Fruit fly (Drosophila melanogaster) whole organism, embryonic: ENCODE measurements around the gene hkb.

Experiments
- B-H2 ChIP-seq: fragments of 200-800 bp; sonication (Bioruptor generic); optimal IDR thresholded peaks from 2 replicates; lab custom pipeline; 2018; ENCODE audit warnings: missing biosample characterization, mild to moderate bottlenecking, missing genetic modification characterization
- BEAF-32 ChIP-seq: fragments of 200-800 bp; sonication (Bioruptor generic); optimal IDR thresholded peaks from 3 replicates; lab custom pipeline; 2017; ENCODE audit warnings: missing biosample characterization, missing genetic modification characterization, mild to moderate bottlenecking, moderate library complexity, missing genetic modification reagents
- CG10543 ChIP-seq: fragments of 200-800 bp; sonication (Bioruptor generic); optimal IDR thresholded peaks from 3 replicates; lab custom pipeline; 2017; ENCODE audit warnings: missing biosample characterization, mild to moderate bottlenecking, missing genetic modification characterization, moderate library complexity
- CG10979 ChIP-seq: fragments of 200-800 bp; sonication (Bioruptor generic); optimal IDR thresholded peaks from 2 replicates; lab custom pipeline; 2018; ENCODE audit warnings: missing biosample characterization, mild to moderate bottlenecking, missing genetic modification characterization, moderate library complexity
- CG13296 ChIP-seq: fragments of 200-800 bp; sonication (Bioruptor generic); optimal IDR thresholded peaks from 3 replicates; lab custom pipeline; 2018; ENCODE audit warnings: missing biosample characterization, mild to moderate bottlenecking, missing genetic modification characterization
- CG13894 ChIP-seq: fragments of 200-800 bp; sonication (Bioruptor generic); optimal IDR thresholded peaks from 3 replicates; lab custom pipeline; 2018; ENCODE audit warnings: missing biosample characterization, mild to moderate bottlenecking, missing genetic modification characterization, moderate library complexity
- CG15514 ChIP-seq: fragments of 200-800 bp; sonication (Bioruptor generic); optimal IDR thresholded peaks from 3 replicates; lab custom pipeline; 2017; ENCODE audit warnings: missing biosample characterization, missing genetic modification characterization, mild to moderate bottlenecking, moderate library complexity, missing genetic modification reagents
- CG16779 ChIP-seq: fragments of 200-800 bp; sonication (Bioruptor generic); IDR thresholded peaks from 2 replicates; pipeline ENCODE4 v1.3.6; 2022; ENCODE audit warnings: missing biosample characterization, missing genetic modification characterization
- CG16813 ChIP-seq: fragments of 200-800 bp; sonication (Bioruptor generic); IDR thresholded peaks from 3 replicates; pipeline ENCODE4 v1.3.6; 2022; ENCODE audit warnings: missing biosample characterization, missing genetic modification characterization; ENCODE audit not compliant: partially characterized antibody
- CG17802 ChIP-seq: fragments of 200-800 bp; sonication (Bioruptor generic); optimal IDR thresholded peaks from 2 replicates; lab custom pipeline; 2018; ENCODE audit warnings: missing biosample characterization, mild to moderate bottlenecking, missing genetic modification characterization, moderate library complexity
- CG18476 ChIP-seq: fragments of 200-800 bp; sonication (Bioruptor generic); optimal IDR thresholded peaks from 2 replicates; lab custom pipeline; 2016; ENCODE audit warnings: missing biosample characterization, mild to moderate bottlenecking, missing genetic modification characterization
- CG2116 ChIP-seq: fragments of 200-800 bp; sonication (Bioruptor generic); optimal IDR thresholded peaks from 3 replicates; lab custom pipeline; 2018; ENCODE audit warnings: missing biosample characterization, mild to moderate bottlenecking, missing genetic modification characterization
- CG30431 ChIP-seq: fragments of 200-800 bp; sonication (Bioruptor generic); optimal IDR thresholded peaks from 2 replicates; lab custom pipeline; 2017; ENCODE audit warnings: missing biosample characterization, missing genetic modification characterization
- CG3726 ChIP-seq: fragments of 200-800 bp; sonication (Bioruptor generic); IDR thresholded peaks from 3 replicates; pipeline ENCODE4, ENCODE4 v1.3.6; 2022; ENCODE audit warnings: missing biosample characterization, missing genetic modification characterization
- CG4707 ChIP-seq: fragments of 200-800 bp; sonication (Bioruptor generic); optimal IDR thresholded peaks from 2 replicates; lab custom pipeline; 2018; ENCODE audit warnings: missing biosample characterization, mild to moderate bottlenecking, missing genetic modification characterization, moderate library complexity
- CG5180 ChIP-seq: fragments of 200-800 bp; sonication (Bioruptor generic); optimal IDR thresholded peaks from 3 replicates; lab custom pipeline; 2017; ENCODE audit warnings: missing biosample characterization, missing genetic modification characterization, mild to moderate bottlenecking, moderate library complexity, missing genetic modification reagents
- CG6175 ChIP-seq: fragments of 200-800 bp; sonication (Bioruptor generic); IDR thresholded peaks from 3 replicates; pipeline ENCODE4 v1.3.6; 2022; ENCODE audit warnings: missing biosample characterization, missing genetic modification characterization
- CG6689 ChIP-seq: fragments of 200-800 bp; sonication (Bioruptor generic); IDR thresholded peaks from 2 replicates; pipeline ENCODE4 v1.3.6; 2022; ENCODE audit warnings: missing biosample characterization, missing genetic modification characterization
- CG6765 ChIP-seq: fragments of 200-800 bp; sonication (Bioruptor generic); optimal IDR thresholded peaks from 3 replicates; lab custom pipeline; 2017; ENCODE audit warnings: missing biosample characterization, mild to moderate bottlenecking, missing genetic modification characterization
- CG7745 ChIP-seq: fragments of 200-800 bp; sonication (Bioruptor generic); optimal IDR thresholded peaks from 2 replicates; lab custom pipeline; 2018; ENCODE audit warnings: missing biosample characterization, mild to moderate bottlenecking, missing genetic modification characterization, moderate library complexity
- CG7928 ChIP-seq: fragments of 200-800 bp; sonication (Bioruptor generic); optimal IDR thresholded peaks from 2 replicates; lab custom pipeline; 2017; ENCODE audit warnings: missing biosample characterization, mild to moderate bottlenecking, missing genetic modification characterization
- CG7963 ChIP-seq: fragments of 200-800 bp; sonication (Bioruptor generic); IDR thresholded peaks from 3 replicates; pipeline ENCODE4 v1.3.6; 2022; ENCODE audit warnings: missing biosample characterization, missing genetic modification characterization; ENCODE audit not compliant: partially characterized antibody
- CG8388 ChIP-seq: fragments of 200-800 bp; sonication (Bioruptor generic); optimal IDR thresholded peaks from 2 replicates; lab custom pipeline; 2019; ENCODE audit warnings: missing biosample characterization, mild to moderate bottlenecking, missing genetic modification characterization, moderate library complexity
- CG8478 ChIP-seq: fragments of >200 bp; optimal IDR thresholded peaks from 2 replicates; lab custom pipeline; 2018
- CG9817 ChIP-seq: fragments of 200-800 bp; sonication (Bioruptor generic); optimal IDR thresholded peaks from 2 replicates; lab custom pipeline; 2018; ENCODE audit warnings: missing biosample characterization, mild to moderate bottlenecking, missing genetic modification characterization, moderate library complexity
- Drgx ChIP-seq: fragments of 200-800 bp; sonication (Bioruptor generic); IDR thresholded peaks from 2 replicates; pipeline ENCODE4 v1.3.6; 2022; ENCODE audit warnings: missing biosample characterization, missing genetic modification characterization
- Eip74EF ChIP-seq, 2 experiments: fragments of 200-800 bp in 1 of 2; fragments of >200 bp in 1 of 2; sonication (Bioruptor generic) in 1 of 2; optimal IDR thresholded peaks; 2 replicates each; lab custom pipeline; 2017 to 2019; ENCODE audit warnings: missing biosample characterization in 2 of 2, missing genetic modification characterization in 2 of 2, mild to moderate bottlenecking in 1 of 2, moderate library complexity in 1 of 2
- Ets65A ChIP-seq: fragments of 200-800 bp; sonication (Bioruptor generic); peaks from one replicate; lab custom pipeline; 2016; ENCODE audit warnings: missing biosample characterization, missing genetic modification characterization
- Fer1 ChIP-seq: fragments of 200-800 bp; sonication (Bioruptor generic); optimal IDR thresholded peaks from 2 replicates; lab custom pipeline; 2017; ENCODE audit warnings: missing biosample characterization, mild to moderate bottlenecking, missing genetic modification characterization
- HLH3B ChIP-seq: fragments of 200-800 bp; sonication (Bioruptor generic); IDR thresholded peaks from 2 replicates; pipeline ENCODE4 v1.3.6; 2022; ENCODE audit warnings: missing biosample characterization, missing genetic modification characterization
- HLHmδ ChIP-seq: fragments of 200-800 bp; sonication (Bioruptor generic); optimal IDR thresholded peaks from 2 replicates; lab custom pipeline; 2018; ENCODE audit warnings: missing biosample characterization, mild to moderate bottlenecking, missing genetic modification characterization, moderate library complexity
- Hr78 ChIP-seq, 2 experiments: fragments of 200-800 bp in 1 of 2; fragments of >200 bp in 1 of 2; sonication (Bioruptor generic) in 1 of 2; optimal IDR thresholded peaks; 2 replicates each; lab custom pipeline; 2017 to 2019; ENCODE audit warnings: missing biosample characterization in 2 of 2, missing genetic modification characterization in 2 of 2, mild to moderate bottlenecking in 1 of 2, moderate library complexity in 1 of 2
- Jarid2 ChIP-seq: fragments of 200-800 bp; sonication (Bioruptor generic); optimal IDR thresholded peaks from 3 replicates; lab custom pipeline; 2017; ENCODE audit warnings: mild to moderate bottlenecking, missing biosample characterization, missing genetic modification reagents, missing genetic modification characterization
- Med ChIP-seq: fragments of 200-800 bp; sonication (Bioruptor generic); peaks from one replicate; lab custom pipeline; 2016; ENCODE audit warnings: missing biosample characterization, missing genetic modification characterization, mild to moderate bottlenecking, inconsistent platforms, moderate library complexity
- NFAT ChIP-seq: fragments of 200-800 bp; sonication (Bioruptor generic); IDR thresholded peaks from 2 replicates; pipeline ENCODE4 v1.3.6; 2022; ENCODE audit warnings: missing biosample characterization, missing genetic modification characterization
- abd-A ChIP-seq: fragments of 200-800 bp; sonication (Bioruptor generic); optimal IDR thresholded peaks from 3 replicates; lab custom pipeline; 2019; ENCODE audit warnings: missing biosample characterization, mild to moderate bottlenecking, missing genetic modification characterization, moderate library complexity
- ara ChIP-seq: fragments of 200-800 bp; sonication (Bioruptor generic); IDR thresholded peaks from 2 replicates; pipeline ENCODE4 v1.3.6; 2022; ENCODE audit warnings: missing biosample characterization, missing genetic modification characterization
- caup ChIP-seq: fragments of 200-800 bp; sonication (Bioruptor generic); optimal IDR thresholded peaks from 3 replicates; lab custom pipeline; 2017; ENCODE audit warnings: missing biosample characterization, mild to moderate bottlenecking, missing genetic modification characterization, moderate library complexity; ENCODE audit not compliant: severe bottlenecking
- crc ChIP-seq: fragments of 200-800 bp; sonication (Bioruptor generic); optimal IDR thresholded peaks from 2 replicates; lab custom pipeline; 2016; ENCODE audit warnings: missing biosample characterization, missing genetic modification characterization
- crol ChIP-seq: fragments of 200-800 bp; sonication (Bioruptor generic); IDR thresholded peaks from 2 replicates; pipeline ENCODE4 v1.3.6; 2022; ENCODE audit warnings: missing biosample characterization, missing genetic modification characterization
- gce ChIP-seq: fragments of 200-800 bp; sonication (Bioruptor generic); IDR thresholded peaks from 3 replicates; pipeline ENCODE4 v1.3.6; 2022; ENCODE audit warnings: missing biosample characterization, missing genetic modification characterization
- lmd ChIP-seq: fragments of 200-800 bp; sonication (Bioruptor generic); IDR thresholded peaks from 2 replicates; pipeline ENCODE4 v1.3.6; 2022; ENCODE audit warnings: missing biosample characterization, missing genetic modification characterization
- nau ChIP-seq: fragments of 200-800 bp; sonication (Bioruptor generic); optimal IDR thresholded peaks from 3 replicates; lab custom pipeline; 2017; ENCODE audit warnings: missing biosample characterization, mild to moderate bottlenecking, missing genetic modification characterization, missing genetic modification reagents
- otp ChIP-seq: fragments of 200-800 bp; sonication (Bioruptor generic); IDR thresholded peaks from 3 replicates; pipeline ENCODE4, ENCODE4 v1.3.6; 2022; ENCODE audit warnings: missing biosample characterization, missing genetic modification characterization
- shn ChIP-seq: fragments of 200-800 bp; sonication (Bioruptor generic); optimal IDR thresholded peaks from 3 replicates; lab custom pipeline; 2016; ENCODE audit warnings: missing biosample characterization, missing genetic modification characterization
- sr ChIP-seq: fragments of 200-800 bp; sonication (Bioruptor generic); IDR thresholded peaks from 3 replicates; pipeline ENCODE4 v1.3.6; 2022; ENCODE audit warnings: missing biosample characterization, missing genetic modification characterization
- stc ChIP-seq: fragments of 200-800 bp; sonication (Bioruptor generic); IDR thresholded peaks from 2 replicates; pipeline ENCODE4 v1.3.6; 2022; ENCODE audit warnings: missing biosample characterization, missing genetic modification characterization
- sug ChIP-seq: fragments of 200-800 bp; optimal IDR thresholded peaks from 2 replicates; lab custom pipeline; 2019; ENCODE audit warnings: missing biosample characterization, mild to moderate bottlenecking, missing genetic modification characterization, moderate library complexity
- zfh1 ChIP-seq: fragments of 200-800 bp; sonication (Bioruptor generic); IDR thresholded peaks from 3 replicates; pipeline ENCODE4 v1.3.6; 2022; ENCODE audit warnings: missing biosample characterization, missing genetic modification characterization

hkb gene

dm6 chr3R:4360668-4361110 lies 14.2 kb upstream of the hkb start (continued):
- TF ChIP-seq CG8388 (no peak), CG7963 (GFP tag; lab: Robert Waterston, UW) (no peak), Drgx (GFP tag; lab: Robert Waterston, UW) (peak; percentile 28; the same call in 1 of the 2 replicates), CG9817 (tag; lab: Kevin White, UChicago) (no peak), CG16813 (GFP tag; lab: Robert Waterston, UW) (no peak), CG7745 (tag; lab: Kevin White, UChicago) (no peak), crol (peak; percentile 91), CG8478 (lab: Kevin White, UChicago) (peak; percentile 29), stc (no peak), CG4707 (no peak), HLH3B (GFP tag; lab: Robert Waterston, UW) (no peak), CG6689 (GFP tag; lab: Robert Waterston, UW) (no peak), CG18476 (GFP tag; lab: Kevin White, UChicago) (no peak), CG17802 (tag; lab: Kevin White, UChicago) (no peak), shn (GFP tag; lab: Kevin White, UChicago) (no peak), CG13894 (tag; lab: Kevin White, UChicago) (peak; percentile 33), BEAF-32 (GFP tag; lab: Kevin White, UChicago) (peak; percentile 21), CG2116 (GFP tag; lab: Kevin White, UChicago) (no peak), Fer1 (GFP tag; lab: Kevin White, UChicago) (peak; percentile 61), caup (GFP tag; lab: Kevin White, UChicago) (peak; percentile 2), CG30431 (GFP tag; lab: Kevin White, UChicago) (no peak), CG3726 (GFP tag; lab: Robert Waterston, UW) (no peak), Eip74EF (GFP tag; optimal IDR thresholded peaks at IDR 0.05; lab: Kevin White, UChicago) (no peak)
- TF ChIP-seq, all 482 proteins: peak for 48

dm6 chr3R:4359625-4360024 lies 13.2 kb upstream of the hkb start, which contains the start of gene CG1090:
Gene CG1090 (plus strand): TSS chr3R:4359883.
- TF ChIP-seq CG10543 (GFP tag; lab: Kevin White, UChicago) (peak; percentile 64), Jarid2 (GFP tag; lab: Kevin White, UChicago) (peak; percentile 8), lmd (GFP tag; lab: Robert Waterston, UW) (0 out of 2 replicates have a peak, but pooled peaks have one; percentile 13), nau (GFP tag; lab: Kevin White, UChicago) (peak; percentile 22), CG6765 (peak; percentile 82), CG16779 (GFP tag; lab: Robert Waterston, UW) (0 out of 2 replicates have a peak, but pooled peaks have one; percentile 36), ara (GFP tag; lab: Robert Waterston, UW) (0 out of 2 replicates have a peak, but pooled peaks have one; percentile 4), CG6175 (GFP tag; lab: Robert Waterston, UW) (peak; percentile 39; the same call in 1 of the 3 replicates), otp (GFP tag; lab: Robert Waterston, UW) (no peak), gce (GFP tag; lab: Robert Waterston, UW) (0 out of 3 replicates have a peak, but pooled peaks have one; percentile 39), NFAT (GFP tag; lab: Robert Waterston, UW) (peak; percentile 30; the same call in 1 of the 2 replicates), CG13296 (peak; percentile 40), CG10979 (tag; lab: Kevin White, UChicago) (no peak), Hr78 (GFP tag; optimal IDR thresholded peaks at IDR 0.05; lab: Kevin White, UChicago) (no peak), sug (tag; lab: Kevin White, UChicago) (no peak), CG5180 (GFP tag; lab: Kevin White, UChicago) (peak; percentile 24), sr (GFP tag; lab: Robert Waterston, UW) (no peak), Ets65A (GFP tag; lab: Kevin White, UChicago) (peak; percentile 60), crol (no peak), B-H2 (peak; percentile 5), CG7928 (GFP tag; lab: Kevin White, UChicago) (no peak), CG15514 (peak; percentile 56), HLHmδ (peak; percentile 4), crc (GFP tag; lab: Kevin White, UChicago) (no peak), Med (peak; percentile 60), zfh1 (GFP tag; lab: Robert Waterston, UW) (0 out of 3 replicates have a peak, but pooled peaks have one; percentile 6), abd-A (peak; percentile 67)
